Worm (Caenorhabditis elegans) whole organism, mixed stage, embryonic: ENCODE measurements around the gene Y17G9B.2.

Experiments
- M03D4.4 ChIP-seq: sonication (generic microtip); optimal IDR thresholded peaks from 2 replicates; lab custom pipeline; 2017; ENCODE audit warnings: mild to moderate bottlenecking, missing genetic modification characterization, missing compliant biosample characterization
- lsy-2 ChIP-seq: fragments of 150-350 bp; optimal IDR thresholded peaks from 2 replicates; lab custom pipeline; 2014; ENCODE audit warnings: missing biosample characterization, missing genetic modification characterization
- nhr-237 ChIP-seq: fragments of 150-350 bp; optimal IDR thresholded peaks from 2 replicates; lab custom pipeline; 2014; ENCODE audit warnings: missing biosample characterization, missing genetic modification characterization
- nhr-76 ChIP-seq: sonication (generic microtip); optimal IDR thresholded peaks from 2 replicates; lab custom pipeline; 2017; ENCODE audit warnings: missing biosample characterization, missing genetic modification characterization
- pha-4 ChIP-seq: fragments of 150-350 bp; optimal IDR thresholded peaks from 2 replicates; lab custom pipeline; 2018; ENCODE audit warnings: missing biosample characterization, missing genetic modification reagents, missing genetic modification characterization
- snpc-4 ChIP-seq: fragments of 150-350 bp; optimal IDR thresholded peaks from 2 replicates; lab custom pipeline; 2014; ENCODE audit warnings: missing biosample characterization, missing genetic modification characterization
- unc-120 ChIP-seq: sonication (generic microtip); optimal IDR thresholded peaks from 2 replicates; lab custom pipeline; 2017; ENCODE audit warnings: missing genetic modification characterization, missing compliant biosample characterization; ENCODE audit not compliant: poor library complexity, severe bottlenecking
- unc-39 ChIP-seq: fragments of 150-350 bp; optimal IDR thresholded peaks from 2 replicates; lab custom pipeline; 2014; ENCODE audit warnings: missing biosample characterization, missing genetic modification characterization
- unc-62 ChIP-seq: fragments of 150-350 bp; optimal IDR thresholded peaks from 2 replicates; lab custom pipeline; 2014; ENCODE audit warnings: missing biosample characterization, missing genetic modification reagents, missing genetic modification characterization

DNA sequence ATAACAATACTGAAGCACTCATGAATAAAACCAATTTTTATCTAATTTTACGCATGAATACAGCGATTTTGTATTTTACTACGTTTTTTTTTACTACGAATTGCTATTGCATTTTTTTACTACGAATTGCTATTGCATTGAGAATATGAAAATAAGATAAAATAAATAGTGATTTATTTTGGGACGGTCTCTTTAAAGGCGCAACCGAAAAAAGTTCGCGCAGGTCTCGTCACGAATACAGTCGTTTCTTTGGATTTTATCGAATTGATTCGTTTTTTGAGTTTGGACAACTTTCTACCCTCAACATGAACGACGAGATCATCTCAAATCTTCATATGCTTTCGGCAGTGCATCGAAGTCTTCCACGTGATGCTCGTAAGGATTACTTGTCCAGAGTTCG lies 12.1 kb upstream of the Y17G9B.2 start, which contains the start of gene Y17G9B.4:
- no peak for TF ChIP-seq unc-39 (tag; lab: Kevin White, UChicago)
- no peak for TF ChIP-seq pha-4 (tag; lab: Kevin White, UChicago)
- no peak for TF ChIP-seq unc-120 (tag; lab: Kevin White, UChicago)
- TF ChIP-seq snpc-4 (tag; lab: Kevin White, UChicago) = no peak
- no peak for TF ChIP-seq lsy-2 (tag; lab: Kevin White, UChicago)
- TF ChIP-seq nhr-76 (tag; lab: Kevin White, UChicago) = no peak
- no peak for TF ChIP-seq unc-62
- TF ChIP-seq M03D4.4 (tag; lab: Kevin White, UChicago) = no peak
- TF ChIP-seq nhr-237 (tag; lab: Kevin White, UChicago) = no peak
